Worm (Caenorhabditis elegans): Measurements from ENCODE around the gene nspa-9.

nspa-9 gene

DNA sequence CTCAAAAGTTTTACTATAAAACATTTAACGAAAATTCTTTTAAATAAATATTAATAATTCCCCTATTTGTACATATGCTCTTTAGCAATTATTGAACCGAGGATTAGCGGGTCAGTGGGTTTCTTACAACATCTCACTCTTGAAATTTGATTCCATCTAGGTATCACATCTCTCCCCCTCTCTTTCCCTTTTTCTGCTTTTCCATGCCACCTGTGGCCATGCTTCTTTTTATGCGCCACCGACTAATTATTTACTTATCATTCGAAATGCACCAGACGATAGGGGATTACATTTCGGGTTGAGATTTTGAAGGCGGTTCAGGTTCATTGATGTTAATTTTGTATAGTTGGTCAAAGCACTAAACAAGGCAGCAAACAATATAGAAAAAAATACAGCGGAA, 27.0 kb downstream of the nspa-9 start:
- no peak for TF ChIP-seq Y55F3AM.14 (GFP tag; optimal IDR thresholded peaks at IDR 0.05)

DNA sequence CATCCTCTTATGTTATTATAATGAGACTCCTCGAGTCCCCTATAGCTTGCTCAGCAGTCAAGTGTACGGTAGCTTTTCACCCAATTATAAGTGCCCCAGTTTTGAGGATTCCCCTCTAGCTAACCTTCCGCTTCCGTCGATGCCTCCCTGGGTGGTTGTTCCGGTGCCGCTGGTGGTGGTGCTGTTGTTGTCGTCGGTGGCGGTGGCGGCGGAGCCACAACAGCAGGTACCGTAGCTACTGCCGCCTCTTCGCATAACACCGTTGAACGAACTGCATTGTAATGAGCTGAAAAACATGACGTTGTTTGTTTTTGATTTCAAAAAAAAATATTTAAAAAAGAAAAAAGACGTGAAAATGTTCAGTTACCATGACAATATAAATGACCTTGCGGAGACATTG, 27.6 kb downstream of the nspa-9 start:
- no peak for TF ChIP-seq fos-1 (tag; optimal IDR thresholded peaks at IDR 0.05)
- no peak for TF ChIP-seq sma-9 (GFP tag; optimal IDR thresholded peaks at IDR 0.05)
- no peak for TF ChIP-seq sma-9 (tag; optimal IDR thresholded peaks at IDR 0.05)
- no peak for TF ChIP-seq ztf-1 (GFP tag; conservative IDR thresholded peaks at IDR 0.05)
- no peak for TF ChIP-seq egl-27 (tag; optimal IDR thresholded peaks at IDR 0.05)
- no peak for TF ChIP-seq sma-3 (GFP tag; optimal IDR thresholded peaks at IDR 0.05)
- TF ChIP-seq nhr-237 (tag; optimal IDR thresholded peaks at IDR 0.05), result no peak
- TF ChIP-seq gmeb-1 (tag; optimal IDR thresholded peaks at IDR 0.05), result no peak
- no peak for TF ChIP-seq Y55F3AM.14 (GFP tag; optimal IDR thresholded peaks at IDR 0.05)
- TF ChIP-seq ztf-11 (tag; optimal IDR thresholded peaks at IDR 0.05), result no peak
- no peak for TF ChIP-seq blmp-1 (tag; optimal IDR thresholded peaks at IDR 0.05; ENCODE audit: insufficient read depth)
- TF ChIP-seq R02D3.7 (tag; optimal IDR thresholded peaks at IDR 0.05), result no peak
- no peak for TF ChIP-seq lin-39 (tag; optimal IDR thresholded peaks at IDR 0.05)
- no peak for TF ChIP-seq nhr-11 (tag; optimal IDR thresholded peaks at IDR 0.05)
- no peak for TF ChIP-seq sem-4 (tag; optimal IDR thresholded peaks at IDR 0.05)
- no peak for TF ChIP-seq F13H6.1 (tag; optimal IDR thresholded peaks at IDR 0.05)
- no peak for TF ChIP-seq ztf-4 (tag; optimal IDR thresholded peaks at IDR 0.05)
- no peak for TF ChIP-seq snpc-4 (tag; optimal IDR thresholded peaks at IDR 0.05)
- no peak for TF ChIP-seq aly-2 (tag; optimal IDR thresholded peaks at IDR 0.05)
- no peak for TF ChIP-seq dmd-4 (tag; optimal IDR thresholded peaks at IDR 0.05)
- no peak for TF ChIP-seq nhr-21 (tag; optimal IDR thresholded peaks at IDR 0.05)

ce11 chrX:11769278-11769677, 30.4 kb downstream of the nspa-9 start, which contains the start of gene ttx-3:
Gene ttx-3 (minus strand): TSS chrX:11769378.
- no peak for TF ChIP-seq elt-3 (tag; optimal IDR thresholded peaks at IDR 0.05)
- no peak for TF ChIP-seq alr-1 (tag; optimal IDR thresholded peaks at IDR 0.05)
- no peak for TF ChIP-seq nhr-12 (tag; optimal IDR thresholded peaks at IDR 0.05)
- TF ChIP-seq skn-1 (tag; optimal IDR thresholded peaks at IDR 0.05), result no peak
- no peak for TF ChIP-seq nhr-237 (tag; optimal IDR thresholded peaks at IDR 0.05)
- TF ChIP-seq nhr-23 (tag; optimal IDR thresholded peaks at IDR 0.05), result no peak
- no peak for TF ChIP-seq C34F6.9 (tag; optimal IDR thresholded peaks at IDR 0.05)
- TF ChIP-seq sma-9 (GFP tag; optimal IDR thresholded peaks at IDR 0.05), result no peak
- no peak for TF ChIP-seq sma-9 (tag; optimal IDR thresholded peaks at IDR 0.05)
- no peak for TF ChIP-seq dmd-4 (tag; optimal IDR thresholded peaks at IDR 0.05)
- no peak for TF ChIP-seq ztf-11 (tag; optimal IDR thresholded peaks at IDR 0.05)
- no peak for TF ChIP-seq ZK546.5 (tag; optimal IDR thresholded peaks at IDR 0.05)
- no peak for TF ChIP-seq ztf-4 (tag; optimal IDR thresholded peaks at IDR 0.05)
- no peak for TF ChIP-seq blmp-1 (tag; optimal IDR thresholded peaks at IDR 0.05; ENCODE audit: insufficient read depth)

- TF ChIP-seq ztf-11 (tag; optimal IDR thresholded peaks at IDR 0.05), result no peak
- TF ChIP-seq Y55F3AM.14 (GFP tag; optimal IDR thresholded peaks at IDR 0.05), result no peak
- no peak for TF ChIP-seq unc-55 (GFP tag; optimal IDR thresholded peaks at IDR 0.05)
- no peak for TF ChIP-seq alr-1 (tag; optimal IDR thresholded peaks at IDR 0.05)
- no peak for TF ChIP-seq nhr-23 (tag; optimal IDR thresholded peaks at IDR 0.05)
Observed at ce11 chrX:11784230-11784629, 45.4 kb downstream of the nspa-9 start, which contains the start of gene Y102F5A.1. Gene Y102F5A.1 (minus strand): TSS chrX:11784330.

Data from whole organism, L2 larva.